Worm (Caenorhabditis elegans) whole organism, L4 larva: ENCODE results near the gene fipr-3.

ENCODE experiments used
- F10B5.3 ChIP-seq: sonication (generic microtip); optimal IDR thresholded peaks from 2 replicates; lab custom pipeline; 2016; ENCODE audit warnings: mild to moderate bottlenecking, missing genetic modification characterization, missing compliant biosample characterization
- F26F4.8 ChIP-seq: fragments of 200-800 bp; sonication (Bioruptor generic); conservative IDR thresholded peaks from 2 replicates; pipeline ENCODE4 v1.3.6; 2022; ENCODE audit warnings: missing genetic modification characterization, missing compliant biosample characterization
- F44E2.7 ChIP-seq: fragments of 200-800 bp; sonication (Bioruptor generic); IDR thresholded peaks from 2 replicates; pipeline ENCODE4 v2.1.2; 2022; ENCODE audit warnings: missing genetic modification characterization, missing compliant biosample characterization
- T26A8.4 ChIP-seq: fragments of 200-800 bp; sonication (Bioruptor generic); IDR thresholded peaks from 2 replicates; pipeline ENCODE4 v1.3.6; 2022; ENCODE audit warnings: missing genetic modification characterization, missing compliant biosample characterization
- Y105C5A.15 ChIP-seq: fragments of 200-800 bp; sonication (Bioruptor generic); IDR thresholded peaks from 2 replicates; pipeline ENCODE4 v1.3.6; 2022; ENCODE audit warnings: missing genetic modification characterization, missing compliant biosample characterization
- Y48G9A.11 ChIP-seq: fragments of 200-800 bp; sonication (Bioruptor generic); IDR thresholded peaks from 2 replicates; pipeline ENCODE4 v1.3.6; 2022; ENCODE audit warnings: missing genetic modification reagents, missing genetic modification characterization, missing compliant biosample characterization
- ZK337.2 ChIP-seq: fragments of 200-800 bp; sonication (Bioruptor generic); IDR thresholded peaks from 2 replicates; pipeline ENCODE4 v1.3.6; 2022; ENCODE audit warnings: missing genetic modification reagents, missing genetic modification characterization, missing compliant biosample characterization
- ceh-20 ChIP-seq: fragments of 200-800 bp; sonication (Bioruptor generic); IDR thresholded peaks from 2 replicates; pipeline ENCODE4 v1.3.6; 2022; ENCODE audit warnings: missing genetic modification reagents, missing genetic modification characterization, missing compliant biosample characterization
- ceh-44 ChIP-seq: fragments of 200-800 bp; sonication (Bioruptor generic); IDR thresholded peaks from 2 replicates; pipeline ENCODE4 v1.3.6; 2022; ENCODE audit warnings: missing genetic modification reagents, missing genetic modification characterization, missing compliant biosample characterization
- ceh-82 ChIP-seq: sonication (generic microtip); optimal IDR thresholded peaks from 2 replicates; lab custom pipeline; 2017; ENCODE audit warnings: missing biosample characterization, missing genetic modification characterization
- daf-16 ChIP-seq, 3 experiments: sonication (generic microtip); optimal IDR thresholded peaks; 2 replicates each; lab custom pipeline; 2016 to 2017; ENCODE audit warnings: missing genetic modification characterization in 3 of 3, missing genetic modification reagents in 3 of 3, mild to moderate bottlenecking in 2 of 3, missing compliant biosample characterization in 2 of 3, missing biosample characterization in 1 of 3, moderate library complexity in 1 of 3
- daf-8 ChIP-seq: fragments of 200-800 bp; sonication (Bioruptor generic); IDR thresholded peaks from 2 replicates; pipeline ENCODE4 v1.3.6; 2022; ENCODE audit warnings: missing genetic modification characterization, missing compliant biosample characterization
- dmd-6 ChIP-seq: fragments of 200-800 bp; sonication (Bioruptor generic); IDR thresholded peaks from 2 replicates; pipeline ENCODE4 v1.3.6; 2022; ENCODE audit warnings: missing genetic modification reagents, missing genetic modification characterization, missing compliant biosample characterization
- duxl-1 ChIP-seq: sonication (generic microtip); optimal IDR thresholded peaks from 2 replicates; lab custom pipeline; 2016; ENCODE audit warnings: mild to moderate bottlenecking, missing genetic modification characterization, moderate library complexity, missing compliant biosample characterization; ENCODE audit not compliant: poor library complexity
- hif-1 ChIP-seq, 2 experiments: sonication (generic microtip); optimal IDR thresholded peaks; 2 replicates each; lab custom pipeline; 2016 to 2017; ENCODE audit warnings: missing compliant biosample characterization in 2 of 2, missing genetic modification characterization in 2 of 2, missing genetic modification reagents in 2 of 2, missing genotype in 2 of 2, mild to moderate bottlenecking in 1 of 2
- jun-1 ChIP-seq: fragments of 150-350 bp; optimal IDR thresholded peaks from 2 replicates; lab custom pipeline; 2014; ENCODE audit warnings: missing biosample characterization, missing genetic modification reagents, missing genetic modification characterization
- lin-29 ChIP-seq: fragments of 200-800 bp; sonication (Bioruptor generic); IDR thresholded peaks from 2 replicates; pipeline ENCODE4 v1.3.6; 2022; ENCODE audit warnings: missing genetic modification reagents, missing genetic modification characterization, missing compliant biosample characterization
- lin-38 ChIP-seq: fragments of 200-800 bp; sonication (Bioruptor generic); IDR thresholded peaks from 2 replicates; pipeline ENCODE4 v1.3.6; 2022; ENCODE audit warnings: missing genetic modification reagents, missing genetic modification characterization, missing compliant biosample characterization
- lir-3 ChIP-seq: sonication (generic microtip); optimal IDR thresholded peaks from 2 replicates; lab custom pipeline; 2016; ENCODE audit warnings: mild to moderate bottlenecking, missing genetic modification characterization, missing compliant biosample characterization
- lsy-2 ChIP-seq, 2 experiments: fragments of 150-350 bp in 1 of 2; sonication (generic microtip) in 1 of 2; optimal IDR thresholded peaks; 2 replicates each; lab custom pipeline; 2014 to 2017; ENCODE audit warnings: missing biosample characterization in 2 of 2, missing genetic modification characterization in 2 of 2
- mxl-2 ChIP-seq: fragments of 200-800 bp; sonication (Bioruptor generic); conservative IDR thresholded peaks from 2 replicates; pipeline ENCODE4 v1.3.6; 2022; ENCODE audit warnings: missing genetic modification reagents, missing genetic modification characterization, missing compliant biosample characterization
- mxl-3 ChIP-seq: fragments of 200-800 bp; sonication (Bioruptor generic); optimal IDR thresholded peaks from 2 replicates; lab custom pipeline; 2018; ENCODE audit warnings: mild to moderate bottlenecking, missing genetic modification characterization, missing compliant biosample characterization
- nhr-11 ChIP-seq: fragments of 150-350 bp; optimal IDR thresholded peaks from 2 replicates; lab custom pipeline; 2014; ENCODE audit warnings: missing biosample characterization, missing genetic modification characterization
- nhr-237 ChIP-seq: sonication (generic microtip); optimal IDR thresholded peaks from 2 replicates; lab custom pipeline; 2017; ENCODE audit warnings: missing biosample characterization, missing genetic modification characterization
- nhr-25 ChIP-seq: sonication (generic microtip); optimal IDR thresholded peaks from 2 replicates; lab custom pipeline; 2017; ENCODE audit warnings: missing genetic modification characterization, mild to moderate bottlenecking, missing compliant biosample characterization, antibody characterized with exemption, moderate library complexity, borderline replicate concordance; ENCODE audit not compliant: insufficient read depth
- nhr-41 ChIP-seq: fragments of 200-800 bp; sonication (Bioruptor generic); IDR thresholded peaks from 2 replicates; pipeline ENCODE4 v1.3.6; 2022; ENCODE audit warnings: missing genetic modification reagents, missing genetic modification characterization, missing compliant biosample characterization
- nhr-48 ChIP-seq: sonication (generic microtip); optimal IDR thresholded peaks from 2 replicates; lab custom pipeline; 2016; ENCODE audit warnings: mild to moderate bottlenecking, missing genetic modification characterization, missing compliant biosample characterization
- nhr-76 ChIP-seq: fragments of 150-350 bp; optimal IDR thresholded peaks from 2 replicates; lab custom pipeline; 2014; ENCODE audit warnings: missing biosample characterization, missing genetic modification characterization
- nhr-77 ChIP-seq: fragments of 150-350 bp; optimal IDR thresholded peaks from 2 replicates; lab custom pipeline; 2014; ENCODE audit warnings: missing biosample characterization, missing genetic modification characterization
- sdz-12 ChIP-seq: fragments of 200-800 bp; sonication (Bioruptor generic); optimal IDR thresholded peaks from 2 replicates; lab custom pipeline; 2018; ENCODE audit warnings: mild to moderate bottlenecking, missing genetic modification characterization, missing compliant biosample characterization
- spr-1 ChIP-seq: sonication (generic microtip); optimal IDR thresholded peaks from 2 replicates; lab custom pipeline; 2016; ENCODE audit warnings: mild to moderate bottlenecking, missing genetic modification characterization, missing compliant biosample characterization
- spr-3 ChIP-seq: fragments of 200-800 bp; sonication (Bioruptor generic); optimal IDR thresholded peaks from 2 replicates; lab custom pipeline; 2018; ENCODE audit warnings: mild to moderate bottlenecking, missing genetic modification characterization, missing compliant biosample characterization
- unc-130 ChIP-seq: sonication (generic microtip); optimal IDR thresholded peaks from 2 replicates; lab custom pipeline; 2016; ENCODE audit warnings: missing genetic modification reagents, missing genetic modification characterization, missing compliant biosample characterization
- unc-62 ChIP-seq, 3 experiments: fragments of 150-350 bp in 1 of 3; sonication (generic microtip); optimal IDR thresholded peaks in 2 of 3; peaks in 1 of 3; 1 replicate in 1 of 3; 2 replicates in 2 of 3; lab custom pipeline; 2014 to 2017; ENCODE audit warnings: missing biosample characterization in 3 of 3, missing genetic modification characterization in 3 of 3, missing genetic modification reagents in 3 of 3, missing genotype in 1 of 3
- zag-1 ChIP-seq: fragments of 150-350 bp; optimal IDR thresholded peaks from 2 replicates; lab custom pipeline; 2014; ENCODE audit warnings: missing biosample characterization, missing genetic modification characterization
- ztf-11 ChIP-seq: fragments of 150-350 bp; optimal IDR thresholded peaks from 2 replicates; lab custom pipeline; 2014; ENCODE audit warnings: missing biosample characterization, missing genetic modification characterization
- ztf-7 ChIP-seq: fragments of 150-350 bp; optimal IDR thresholded peaks from 2 replicates; lab custom pipeline; 2014; ENCODE audit warnings: missing biosample characterization, missing genetic modification characterization

Gene fipr-3

ce11 chrX:14453735-14454134, 30.5 kb downstream of the fipr-3 start, which contains the start of gene F23D12.7:
Gene F23D12.7 (minus strand): TSS chrX:14453835.
- TF ChIP-seq daf-16 (GFP tag; optimal IDR thresholded peaks at IDR 0.05; lab: Kevin White, UChicago) (peak in 1 of 2 experiments; percentile 26), daf-16 (tag; optimal IDR thresholded peaks at IDR 0.05; lab: Kevin White, UChicago) (no peak), sdz-12 (GFP tag; lab: Kevin White, UChicago) (no peak)

- TF ChIP-seq Y48G9A.11 (GFP tag; lab: Robert Waterston, UW), result no peak
- TF ChIP-seq Y105C5A.15, result no peak
- TF ChIP-seq lin-38 (GFP tag; lab: Robert Waterston, UW), result no peak
- TF ChIP-seq unc-130 (GFP tag; lab: Kevin White, UChicago), result no peak
- TF ChIP-seq nhr-41 (GFP tag; lab: Robert Waterston, UW), result no peak
- TF ChIP-seq unc-62 (GFP tag; optimal IDR thresholded peaks at IDR 0.05 in 1 of 2; lab: Kevin White, UChicago), result no peak
- no peak for TF ChIP-seq unc-62 (tag; optimal IDR thresholded peaks at IDR 0.05; lab: Kevin White, UChicago)
- no peak for TF ChIP-seq lsy-2 (tag; optimal IDR thresholded peaks at IDR 0.05; lab: Kevin White, UChicago)
- no peak for TF ChIP-seq lir-3
- TF ChIP-seq dmd-6 (GFP tag; lab: Robert Waterston, UW), result no peak
- no peak for TF ChIP-seq F44E2.7 (GFP tag; lab: Robert Waterston, UW)
- no peak for TF ChIP-seq T26A8.4 (GFP tag; lab: Robert Waterston, UW)
- no peak for TF ChIP-seq ceh-82 (tag; lab: Kevin White, UChicago)
These were observed 32.2 kb downstream of the fipr-3 start, which contains the start of gene Y66C5A.1 for ce11 chrX:14455419-14455818. Gene Y66C5A.1 (minus strand): TSS chrX:14455519.

- TF ChIP-seq duxl-1 (tag; lab: Kevin White, UChicago) (no peak), nhr-237 (tag; lab: Kevin White, UChicago) (no peak), F44E2.7 (GFP tag; lab: Robert Waterston, UW) (no peak), zag-1 (no peak), nhr-25 (no peak), spr-3 (GFP tag; lab: Kevin White, UChicago) (no peak), mxl-3 (GFP tag; lab: Kevin White, UChicago) (no peak), ceh-20 (no peak), mxl-2 (no peak), F10B5.3 (tag; lab: Kevin White, UChicago) (no peak), nhr-11 (tag; lab: Kevin White, UChicago) (no peak), unc-62 (GFP tag; optimal IDR thresholded peaks at IDR 0.05 in 1 of 2; lab: Kevin White, UChicago) (no peak), unc-62 (tag; optimal IDR thresholded peaks at IDR 0.05; lab: Kevin White, UChicago) (no peak), ztf-11 (tag; lab: Kevin White, UChicago) (no peak)
- TF ChIP-seq, all 104 proteins: peak for 0
These were observed 37.2 kb downstream of the fipr-3 start, which contains the start of gene Y66C5A.2 for ce11 chrX:14460412-14460811. Gene Y66C5A.2 (plus strand): TSS chrX:14460712.

ce11 chrX:14464513-14464912, 41.3 kb downstream of the fipr-3 start, which contains the start of gene M163.7:
Gene M163.7 (plus strand): TSS chrX:14464813.
- TF ChIP-seq ceh-44 (no peak), ztf-7 (tag; lab: Kevin White, UChicago) (no peak), lin-38 (GFP tag; lab: Robert Waterston, UW) (no peak), mxl-2 (no peak), nhr-77 (no peak), Y48G9A.11 (GFP tag; lab: Robert Waterston, UW) (no peak), jun-1 (no peak), nhr-76 (tag; lab: Kevin White, UChicago) (no peak), ceh-20 (no peak), spr-1 (tag; lab: Kevin White, UChicago) (no peak), ztf-11 (tag; lab: Kevin White, UChicago) (no peak), F26F4.8 (no peak), hif-1 (tag; optimal IDR thresholded peaks at IDR 0.05; lab: Kevin White, UChicago) (no peak), nhr-48 (no peak), ZK337.2 (GFP tag; lab: Robert Waterston, UW) (no peak), sdz-12 (GFP tag; lab: Kevin White, UChicago) (no peak), lin-29 (GFP tag; lab: Robert Waterston, UW) (no peak), nhr-11 (tag; lab: Kevin White, UChicago) (no peak), daf-8 (no peak)
